Fruit fly (Drosophila melanogaster) whole organism, adult: ENCODE measurements around the gene CG42724.
A peak's percentile ranks its signal among the peaks of the same experiment; 100 is the strongest.

Experiments used
- CG11617 ChIP-seq: fragments of 200-800 bp; sonication (Bioruptor generic); optimal IDR thresholded peaks from 2 replicates; lab custom pipeline; 2017; ENCODE audit warnings: mild to moderate bottlenecking, missing biosample characterization, missing genetic modification reagents, missing genetic modification characterization
- CG12768 ChIP-seq: fragments of 200-800 bp; sonication (Bioruptor generic); optimal IDR thresholded peaks from 2 replicates; lab custom pipeline; 2017; ENCODE audit warnings: missing biosample characterization, missing genetic modification characterization, mild to moderate bottlenecking, moderate library complexity, missing genetic modification reagents
- CG14711 ChIP-seq: fragments of 200-800 bp; sonication (Bioruptor generic); optimal IDR thresholded peaks from 2 replicates; lab custom pipeline; 2018; ENCODE audit warnings: missing biosample characterization, mild to moderate bottlenecking, missing genetic modification characterization, moderate library complexity
- CG1620 ChIP-seq: fragments of 200-800 bp; sonication (Bioruptor generic); optimal IDR thresholded peaks from 2 replicates; lab custom pipeline; 2016; ENCODE audit warnings: missing biosample characterization, missing genetic modification characterization
- CG33017 ChIP-seq: fragments of 200-800 bp; sonication (Bioruptor generic); optimal IDR thresholded peaks from 2 replicates; lab custom pipeline; 2018; ENCODE audit warnings: missing biosample characterization, mild to moderate bottlenecking, missing genetic modification characterization, moderate library complexity
- CG5204 ChIP-seq: fragments of 200-800 bp; sonication (Bioruptor generic); optimal IDR thresholded peaks from 2 replicates; lab custom pipeline; 2016; ENCODE audit warnings: missing biosample characterization, missing genetic modification characterization
- CG7045 ChIP-seq: fragments of 200-800 bp; sonication (Bioruptor generic); optimal IDR thresholded peaks from 2 replicates; lab custom pipeline; 2017; ENCODE audit warnings: missing biosample characterization, mild to moderate bottlenecking, missing genetic modification characterization
- CG7101 ChIP-seq: fragments of 200-800 bp; sonication (Bioruptor generic); optimal IDR thresholded peaks from 2 replicates; lab custom pipeline; 2018; ENCODE audit warnings: missing biosample characterization, mild to moderate bottlenecking, missing genetic modification characterization, moderate library complexity
- Clk ChIP-seq: fragments of 200-800 bp; sonication (Bioruptor generic); optimal IDR thresholded peaks from 2 replicates; lab custom pipeline; 2017; ENCODE audit warnings: missing biosample characterization, missing genetic modification characterization
- Crg-1 ChIP-seq: fragments of 200-800 bp; sonication (Bioruptor generic); optimal IDR thresholded peaks from 2 replicates; lab custom pipeline; 2016; ENCODE audit warnings: missing biosample characterization, missing genetic modification characterization
- Hr96 ChIP-seq: fragments of 200-800 bp; sonication (Bioruptor generic); optimal IDR thresholded peaks from 2 replicates; lab custom pipeline; 2016; ENCODE audit warnings: missing biosample characterization, missing genetic modification characterization
- Mnt ChIP-seq: fragments of 200-800 bp; sonication (Bioruptor generic); optimal IDR thresholded peaks from 2 replicates; lab custom pipeline; 2016; ENCODE audit warnings: missing biosample characterization, mild to moderate bottlenecking, missing genetic modification characterization
- bab1 ChIP-seq: fragments of 200-800 bp; sonication (Bioruptor generic); optimal IDR thresholded peaks from 3 replicates; lab custom pipeline; 2019; ENCODE audit warnings: missing biosample characterization, mild to moderate bottlenecking, missing genetic modification characterization, moderate library complexity
- cic ChIP-seq: fragments of 200-800 bp; sonication (Bioruptor generic); optimal IDR thresholded peaks from 2 replicates; lab custom pipeline; 2017; ENCODE audit warnings: missing biosample characterization, mild to moderate bottlenecking, missing genetic modification characterization, moderate library complexity
- cnc ChIP-seq, 2 experiments: fragments of >200 bp; optimal IDR thresholded peaks; 2 replicates each; lab custom pipeline; 2017
- kay ChIP-seq: fragments of 200-800 bp; sonication (Bioruptor generic); peaks from one replicate; lab custom pipeline; 2016; ENCODE audit warnings: missing biosample characterization, missing genetic modification characterization, borderline replicate concordance
- ovo ChIP-seq: fragments of 200-800 bp; sonication (Bioruptor generic); optimal IDR thresholded peaks from 2 replicates; lab custom pipeline; 2016; ENCODE audit warnings: missing biosample characterization, missing genetic modification characterization
- pad ChIP-seq: fragments of 200-800 bp; sonication (Bioruptor generic); optimal IDR thresholded peaks from 3 replicates; lab custom pipeline; 2017; ENCODE audit warnings: missing biosample characterization, missing genetic modification characterization, mild to moderate bottlenecking, moderate library complexity, missing genetic modification reagents
- tj ChIP-seq: fragments of 200-800 bp; sonication (Bioruptor generic); optimal IDR thresholded peaks from 3 replicates; lab custom pipeline; 2017; ENCODE audit warnings: missing biosample characterization, mild to moderate bottlenecking, missing genetic modification characterization, moderate library complexity
- toe ChIP-seq: fragments of 200-800 bp; sonication (Bioruptor generic); optimal IDR thresholded peaks from 2 replicates; lab custom pipeline; 2016; ENCODE audit warnings: missing biosample characterization, missing genetic modification characterization

The CG42724 gene

dm6 chr3R:6368100-6368499 lies at the start of gene CG42724:
TSS of gene CG42724 (minus strand) at chr3R:6368288.
- peak; percentile 16 for TF ChIP-seq CG12768 (GFP tag; lab: Kevin White, UChicago)
- no peak for TF ChIP-seq cic
- TF ChIP-seq CG33017 (tag; lab: Kevin White, UChicago) = no peak
- TF ChIP-seq CG7045 (GFP tag; lab: Kevin White, UChicago) = no peak
- no peak for TF ChIP-seq CG5204 (GFP tag; lab: Kevin White, UChicago)
- TF ChIP-seq CG11617 = peak; percentile 5
- TF ChIP-seq toe (GFP tag; lab: Kevin White, UChicago) = peak; percentile 67
- TF ChIP-seq Clk (GFP tag; lab: Kevin White, UChicago) = no peak
- peak; percentile 10 for TF ChIP-seq Mnt (GFP tag; lab: Kevin White, UChicago)
- TF ChIP-seq CG7101 (tag; lab: Kevin White, UChicago) = no peak

- TF ChIP-seq kay (GFP tag; lab: Kevin White, UChicago) (no peak), Hr96 (GFP tag; lab: Kevin White, UChicago) (no peak), toe (GFP tag; lab: Kevin White, UChicago) (no peak), CG7045 (GFP tag; lab: Kevin White, UChicago) (no peak), Clk (GFP tag; lab: Kevin White, UChicago) (no peak), CG7101 (tag; lab: Kevin White, UChicago) (no peak), pad (no peak), CG11617 (no peak), CG5204 (GFP tag; lab: Kevin White, UChicago) (no peak), Crg-1 (GFP tag; lab: Kevin White, UChicago) (no peak), cic (no peak)
These were observed 48.2 kb upstream of the CG42724 start for dm6 chr3R:6416242-6416641.

- TF ChIP-seq CG14711 (tag; lab: Kevin White, UChicago) (no peak), toe (GFP tag; lab: Kevin White, UChicago) (no peak), CG1620 (GFP tag; lab: Kevin White, UChicago) (no peak), tj (GFP tag; lab: Kevin White, UChicago) (peak; percentile 18), kay (GFP tag; lab: Kevin White, UChicago) (peak; percentile 54)
These were observed 46.6 kb upstream of the CG42724 start for dm6 chr3R:6414439-6415344.

dm6 chr3R:6413771-6414438 lies 45.8 kb upstream of the CG42724 start:
- TF ChIP-seq ovo = no peak
- TF ChIP-seq CG11617 = no peak
- no peak for TF ChIP-seq pad
- no peak for TF ChIP-seq CG7045 (GFP tag; lab: Kevin White, UChicago)
- TF ChIP-seq Clk (GFP tag; lab: Kevin White, UChicago) = no peak
- no peak for TF ChIP-seq CG33017 (tag; lab: Kevin White, UChicago)
- no peak for TF ChIP-seq CG14711 (tag; lab: Kevin White, UChicago)
- no peak for TF ChIP-seq CG5204 (GFP tag; lab: Kevin White, UChicago)
- TF ChIP-seq tj (GFP tag; lab: Kevin White, UChicago) = no peak
- no peak for TF ChIP-seq kay (GFP tag; lab: Kevin White, UChicago)

- peak; percentile 54 for TF ChIP-seq tj (GFP tag; lab: Kevin White, UChicago)
- TF ChIP-seq CG1620 (GFP tag; lab: Kevin White, UChicago) = no peak
- TF ChIP-seq pad = no peak
- no peak for TF ChIP-seq cnc (optimal IDR thresholded peaks at IDR 0.05; lab: Kevin White, UChicago)
- TF ChIP-seq Mnt (GFP tag; lab: Kevin White, UChicago) = no peak
- no peak for TF ChIP-seq CG14711 (tag; lab: Kevin White, UChicago)
These were observed 43.5 kb upstream of the CG42724 start for dm6 chr3R:6411454-6412204.

- TF ChIP-seq Hr96 (GFP tag; lab: Kevin White, UChicago) = peak; percentile 14
- TF ChIP-seq CG33017 (tag; lab: Kevin White, UChicago) = peak; percentile 8
- no peak for TF ChIP-seq kay (GFP tag; lab: Kevin White, UChicago)
- TF ChIP-seq CG7101 (tag; lab: Kevin White, UChicago) = peak; percentile 19
- TF ChIP-seq CG5204 (GFP tag; lab: Kevin White, UChicago) = no peak
- TF ChIP-seq pad = peak; percentile 12
- TF ChIP-seq CG14711 (tag; lab: Kevin White, UChicago) = peak; percentile 2
- TF ChIP-seq toe (GFP tag; lab: Kevin White, UChicago) = no peak
- peak; percentile 41 for TF ChIP-seq CG11617
- no peak for TF ChIP-seq CG1620 (GFP tag; lab: Kevin White, UChicago)
- peak; percentile 25 for TF ChIP-seq CG12768 (GFP tag; lab: Kevin White, UChicago)
- TF ChIP-seq tj (GFP tag; lab: Kevin White, UChicago) = peak; percentile 74
- TF ChIP-seq cnc (optimal IDR thresholded peaks at IDR 0.05; lab: Kevin White, UChicago) = no peak
- TF ChIP-seq ovo = no peak
- TF ChIP-seq bab1 (GFP tag; lab: Kevin White, UChicago) = peak; percentile 8
- no peak for TF ChIP-seq Clk (GFP tag; lab: Kevin White, UChicago)
- TF ChIP-seq Crg-1 (GFP tag; lab: Kevin White, UChicago) = no peak
- peak; percentile 4 for TF ChIP-seq CG7045 (GFP tag; lab: Kevin White, UChicago)
These were observed 42.5 kb upstream of the CG42724 start for dm6 chr3R:6410412-6411225.
